Worm (Caenorhabditis elegans): ENCODE data around the gene ddn-3.

DNA sequence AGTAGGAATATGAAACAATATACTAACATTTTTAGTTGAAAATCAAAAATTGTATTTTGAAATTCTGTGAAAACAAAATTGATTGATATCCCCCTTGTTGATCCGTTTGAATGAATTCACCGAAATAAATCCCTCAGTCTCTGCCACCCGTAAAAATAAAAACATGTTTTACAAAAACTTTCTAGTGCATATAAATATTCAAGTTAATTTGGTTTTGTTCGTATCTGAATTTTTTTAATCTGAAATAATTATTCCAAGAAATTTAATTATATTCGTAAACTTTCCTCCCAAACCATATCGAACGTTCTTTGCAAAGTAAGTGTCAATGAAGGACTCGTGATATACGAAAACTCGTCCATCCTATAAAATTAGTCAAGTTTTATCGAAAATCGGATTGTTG is 38.0 kb downstream of the ddn-3 start, which contains the start of gene F40G12.6:
- TF ChIP-seq fkh-10 (GFP tag; optimal IDR thresholded peaks at IDR 0.05) (no peak), pqm-1 (tag; optimal IDR thresholded peaks at IDR 0.05) (no peak), nhr-232 (tag; optimal IDR thresholded peaks at IDR 0.05) (no peak), hlh-30 (tag; optimal IDR thresholded peaks at IDR 0.05; ENCODE audit: insufficient read depth) (no peak), T23F11.4 (GFP tag; optimal IDR thresholded peaks at IDR 0.05) (no peak), ceh-9 (tag; optimal IDR thresholded peaks at IDR 0.05) (no peak), dve-1 (tag; optimal IDR thresholded peaks at IDR 0.05) (no peak)
